Worm (Caenorhabditis elegans) whole organism, L4 larva: ENCODE measurements around the gene acl-12.

Source experiments
- Y105C5A.15 ChIP-seq: fragments of 200-800 bp; sonication (Bioruptor generic); IDR thresholded peaks from 2 replicates; pipeline ENCODE4 v1.3.6; 2022; ENCODE audit warnings: missing genetic modification characterization, missing compliant biosample characterization
- ama-1 ChIP-seq: fragments of 150-350 bp; optimal IDR thresholded peaks from 2 replicates; lab custom pipeline; 2014; ENCODE audit warnings: inconsistent platforms, mixed read lengths
- daf-12 ChIP-seq: fragments of 150-350 bp; optimal IDR thresholded peaks from 2 replicates; lab custom pipeline; 2014; ENCODE audit warnings: missing biosample characterization, missing genetic modification reagents, missing genetic modification characterization
- lin-39 ChIP-seq: fragments of 150-350 bp; optimal IDR thresholded peaks from 2 replicates; lab custom pipeline; 2014; ENCODE audit warnings: missing biosample characterization, missing genetic modification reagents, missing genetic modification characterization
- lsy-2 ChIP-seq, 2 experiments: fragments of 150-350 bp in 1 of 2; sonication (generic microtip) in 1 of 2; optimal IDR thresholded peaks; 2 replicates each; lab custom pipeline; 2014 to 2017; ENCODE audit warnings: missing biosample characterization in 2 of 2, missing genetic modification characterization in 2 of 2
- unc-62 ChIP-seq, 3 experiments: fragments of 150-350 bp in 1 of 3; sonication (generic microtip); optimal IDR thresholded peaks in 2 of 3; peaks in 1 of 3; 1 replicate in 1 of 3; 2 replicates in 2 of 3; lab custom pipeline; 2014 to 2017; ENCODE audit warnings: missing biosample characterization in 3 of 3, missing genetic modification characterization in 3 of 3, missing genetic modification reagents in 3 of 3, missing genotype in 1 of 3

- TF ChIP-seq daf-12 (tag; lab: Kevin White, UChicago): no peak
- no peak for TF ChIP-seq unc-62 (GFP tag; optimal IDR thresholded peaks at IDR 0.05 in 1 of 2; lab: Kevin White, UChicago)
- no peak for TF ChIP-seq unc-62 (tag; optimal IDR thresholded peaks at IDR 0.05; lab: Kevin White, UChicago)
- no peak for TF ChIP-seq lin-39 (tag; lab: Kevin White, UChicago)
- TF ChIP-seq ama-1 (lab: Kevin White, UChicago): no peak
- no peak for TF ChIP-seq Y105C5A.15 (GFP tag; lab: Robert Waterston, UW)
- no peak for TF ChIP-seq lsy-2 (tag; optimal IDR thresholded peaks at IDR 0.05; lab: Kevin White, UChicago)
Measured at ce11 chrX:7442477-7442876, at the start of gene acl-12.
